Worm (Caenorhabditis elegans): ENCODE measurements around the gene sec-61.G.

The sec-61.G gene

ce11 chrV:10940571-10940991, 43.6 kb upstream of the sec-61.G start:
- TF ChIP-seq daf-19 (GFP tag; conservative IDR thresholded peaks at IDR 0.05), result 0 out of 2 replicates have a peak, but pooled peaks have one; percentile 23
- TF ChIP-seq tag-97 (GFP tag; IDR thresholded peaks at IDR 0.05), result no peak
- TF ChIP-seq zfp-2 (tag; optimal IDR thresholded peaks at IDR 0.05), result no peak
- TF ChIP-seq egl-43 (GFP tag; IDR thresholded peaks at IDR 0.05), result no peak
- no peak for TF ChIP-seq duxl-1 (tag; optimal IDR thresholded peaks at IDR 0.05; ENCODE audit: poor library complexity)
- TF ChIP-seq dmd-9 (GFP tag; IDR thresholded peaks at IDR 0.05), result no peak
- peak; percentile 89 for TF ChIP-seq nhr-48 (tag; optimal IDR thresholded peaks at IDR 0.05)
- peak in 1 of 2 experiments; percentile 96 for TF ChIP-seq unc-62 (GFP tag; optimal IDR thresholded peaks at IDR 0.05 in 1 of 2)
- TF ChIP-seq unc-62 (tag; optimal IDR thresholded peaks at IDR 0.05), result no peak
- no peak for TF ChIP-seq lim-7 (GFP tag; IDR thresholded peaks at IDR 0.05)
- TF ChIP-seq Y5F2A.4 (GFP tag; optimal IDR thresholded peaks at IDR 0.05), result no peak
- no peak for TF ChIP-seq jun-1 (tag; optimal IDR thresholded peaks at IDR 0.05)
- no peak for TF ChIP-seq ztf-11 (tag; optimal IDR thresholded peaks at IDR 0.05)
- TF ChIP-seq zip-2 (tag; optimal IDR thresholded peaks at IDR 0.05), result peak; percentile 96
- no peak for TF ChIP-seq lin-29 (GFP tag; IDR thresholded peaks at IDR 0.05)
- TF ChIP-seq ztf-7 (tag; optimal IDR thresholded peaks at IDR 0.05), result peak; percentile 91
- no peak for TF ChIP-seq ceh-28 (tag; optimal IDR thresholded peaks at IDR 0.05)
- TF ChIP-seq madf-9 (GFP tag; conservative IDR thresholded peaks at IDR 0.05), result no peak
- no peak for TF ChIP-seq gei-8 (GFP tag; optimal IDR thresholded peaks at IDR 0.05)
- no peak for TF ChIP-seq ZK546.5 (tag; optimal IDR thresholded peaks at IDR 0.05)
- peak; percentile 70 to 72 for TF ChIP-seq mdl-1 (tag; optimal IDR thresholded peaks at IDR 0.05)
- TF ChIP-seq Y48G9A.11 (GFP tag; IDR thresholded peaks at IDR 0.05), result no peak
- peak; percentile 82 for TF ChIP-seq nhr-102 (tag; optimal IDR thresholded peaks at IDR 0.05)
- no peak for TF ChIP-seq nhr-237 (tag; optimal IDR thresholded peaks at IDR 0.05)
- TF ChIP-seq cey-2 (tag; optimal IDR thresholded peaks at IDR 0.05; ENCODE audit: borderline replicate concordance, insufficient read depth), result peak; percentile 51
- TF ChIP-seq T26A8.4 (GFP tag; IDR thresholded peaks at IDR 0.05), result peak; percentile 77; the same call in 1 of the 2 replicates
- TF ChIP-seq skn-1 (tag; optimal IDR thresholded peaks at IDR 0.05), result no peak
- TF ChIP-seq nhr-10 (tag; optimal IDR thresholded peaks at IDR 0.05), result peak; percentile 71
- TF ChIP-seq ceh-32 (tag; optimal IDR thresholded peaks at IDR 0.05; ENCODE audit: poor library complexity), result no peak
- peak; percentile 38 for TF ChIP-seq lin-38 (GFP tag; IDR thresholded peaks at IDR 0.05)
- TF ChIP-seq lin-13 (GFP tag; optimal IDR thresholded peaks at IDR 0.05), result peak; percentile 67
- TF ChIP-seq fos-1 (tag; optimal IDR thresholded peaks at IDR 0.05), result no peak
- TF ChIP-seq aly-2 (tag; optimal IDR thresholded peaks at IDR 0.05), result no peak
- TF ChIP-seq hlh-11 (tag; optimal IDR thresholded peaks at IDR 0.05), result peak; percentile 95
- TF ChIP-seq ama-1 (optimal IDR thresholded peaks at IDR 0.05), result peak; percentile 58
- TF ChIP-seq dmd-8 (GFP tag; IDR thresholded peaks at IDR 0.05), result no peak
- peak; percentile 49 for TF ChIP-seq aha-1 (tag)
- TF ChIP-seq snpc-1.2 (GFP tag; IDR thresholded peaks at IDR 0.05), result no peak
- no peak for TF ChIP-seq sdz-12 (GFP tag; optimal IDR thresholded peaks at IDR 0.05)
- TF ChIP-seq zag-1 (tag; optimal IDR thresholded peaks at IDR 0.05), result no peak
- TF ChIP-seq R02D3.7 (tag; optimal IDR thresholded peaks at IDR 0.05), result no peak
- no peak for TF ChIP-seq Y105C5A.15 (GFP tag; IDR thresholded peaks at IDR 0.05)
- no peak for TF ChIP-seq mdt-29 (GFP tag; IDR thresholded peaks at IDR 0.05)
- no peak for TF ChIP-seq fkh-10 (GFP tag; optimal IDR thresholded peaks at IDR 0.05)
- TF ChIP-seq zip-11 (GFP tag; IDR thresholded peaks at IDR 0.05), result no peak
- peak; percentile 42 for TF ChIP-seq rbr-2 (tag; optimal IDR thresholded peaks at IDR 0.05)
- peak; percentile 88 for TF ChIP-seq dve-1 (tag; optimal IDR thresholded peaks at IDR 0.05; ENCODE audit: insufficient read depth)
- no peak for TF ChIP-seq lin-15B (tag; optimal IDR thresholded peaks at IDR 0.05)
- TF ChIP-seq spr-1 (tag; optimal IDR thresholded peaks at IDR 0.05), result peak; percentile 71
- peak; percentile 36 for TF ChIP-seq dpl-1 (GFP tag; optimal IDR thresholded peaks at IDR 0.05)
- TF ChIP-seq mep-1 (tag; optimal IDR thresholded peaks at IDR 0.05), result peak; percentile 65
- no peak for TF ChIP-seq ces-1 (GFP tag; optimal IDR thresholded peaks at IDR 0.05)
- no peak for TF ChIP-seq zfp-3 (GFP tag; conservative IDR thresholded peaks at IDR 0.05)
